Fruit fly (Drosophila melanogaster) S2 (cell line): ENCODE results near the gene CG43630.

Experiments
- CG8478 ChIP-seq: fragments of >200 bp; optimal IDR thresholded peaks from 2 replicates; lab custom pipeline; 2018
- CTCF ChIP-seq, 2 experiments: fragments of >200 bp; optimal IDR thresholded peaks; 2 replicates each; lab custom pipeline; 2018

- TF ChIP-seq CG8478 (lab: Kevin White, UChicago) (no peak), CTCF (optimal IDR thresholded peaks at IDR 0.05; lab: Kevin White, UChicago) (peak; percentile 79 to 90)
These were observed 48.3 kb downstream of the CG43630 start, which contains the start of the genes Vha55 and Snx3 for dm6 chr3R:12627691-12628148.
